Fruit fly (Drosophila melanogaster) whole organism, embryonic: ENCODE data around the gene CG13074.

ENCODE experiments used
- Adf1 ChIP-seq: fragments of 200-800 bp; sonication (Bioruptor generic); IDR thresholded peaks from 2 replicates; pipeline ENCODE4 v1.3.6; 2022; ENCODE audit warnings: missing biosample characterization, missing genetic modification characterization
- CG10209 ChIP-seq: fragments of 200-800 bp; sonication (Bioruptor generic); optimal IDR thresholded peaks from 3 replicates; lab custom pipeline; 2017; ENCODE audit warnings: missing biosample characterization, mild to moderate bottlenecking, missing genetic modification characterization, missing genetic modification reagents
- CG12219 ChIP-seq: fragments of 200-800 bp; sonication (Bioruptor generic); optimal IDR thresholded peaks from 3 replicates; lab custom pipeline; 2018; ENCODE audit warnings: missing biosample characterization, mild to moderate bottlenecking, missing genetic modification characterization
- CG15011 ChIP-seq: fragments of 200-800 bp; sonication (Bioruptor generic); optimal IDR thresholded peaks from 3 replicates; lab custom pipeline; 2018; ENCODE audit warnings: missing biosample characterization, mild to moderate bottlenecking, missing genetic modification characterization
- CG1603 ChIP-seq: fragments of 200-800 bp; sonication (Bioruptor generic); optimal IDR thresholded peaks from 2 replicates; lab custom pipeline; 2019; ENCODE audit warnings: missing biosample characterization, mild to moderate bottlenecking, missing genetic modification characterization, moderate library complexity
- CG17359 ChIP-seq: fragments of 200-800 bp; sonication (Bioruptor generic); optimal IDR thresholded peaks from 3 replicates; lab custom pipeline; 2018; ENCODE audit warnings: missing biosample characterization, mild to moderate bottlenecking, missing genetic modification characterization, moderate library complexity
- CG18599 ChIP-seq: fragments of 200-800 bp; sonication (Bioruptor generic); optimal IDR thresholded peaks from 3 replicates; lab custom pipeline; 2017; ENCODE audit warnings: missing biosample characterization, missing genetic modification characterization, mild to moderate bottlenecking, moderate library complexity, missing genetic modification reagents
- CG2129 ChIP-seq: fragments of 200-800 bp; sonication (Bioruptor generic); IDR thresholded peaks from 2 replicates; pipeline ENCODE4 v1.3.6; 2022; ENCODE audit warnings: missing biosample characterization, missing genetic modification characterization; ENCODE audit not compliant: partially characterized antibody
- CG31365 ChIP-seq: fragments of 200-800 bp; sonication (Bioruptor generic); optimal IDR thresholded peaks from 2 replicates; lab custom pipeline; 2018; ENCODE audit warnings: missing biosample characterization, mild to moderate bottlenecking, missing genetic modification characterization
- CG3847 ChIP-seq: fragments of 200-800 bp; sonication (Bioruptor generic); IDR thresholded peaks from 2 replicates; pipeline ENCODE4 v1.3.6; 2022; ENCODE audit warnings: missing biosample characterization, missing genetic modification characterization
- CG4360 ChIP-seq: fragments of 200-800 bp; sonication (Bioruptor generic); IDR thresholded peaks from 2 replicates; pipeline ENCODE4 v1.3.6; 2022; ENCODE audit warnings: missing biosample characterization, missing genetic modification characterization
- CG6689 ChIP-seq: fragments of 200-800 bp; sonication (Bioruptor generic); IDR thresholded peaks from 2 replicates; pipeline ENCODE4 v1.3.6; 2022; ENCODE audit warnings: missing biosample characterization, missing genetic modification characterization
- CG7271 ChIP-seq: fragments of 200-800 bp; sonication (Bioruptor generic); optimal IDR thresholded peaks from 2 replicates; lab custom pipeline; 2018; ENCODE audit warnings: missing biosample characterization, mild to moderate bottlenecking, missing genetic modification characterization, moderate library complexity
- CG7357 ChIP-seq: fragments of 200-800 bp; sonication (Bioruptor generic); IDR thresholded peaks from 3 replicates; pipeline ENCODE4 v1.3.6; 2022; ENCODE audit warnings: missing biosample characterization, missing genetic modification characterization
- CG7786 ChIP-seq: fragments of 200-800 bp; sonication (Bioruptor generic); optimal IDR thresholded peaks from 2 replicates; lab custom pipeline; 2016; ENCODE audit warnings: missing biosample characterization, missing genetic modification characterization
- CG7839 ChIP-seq: fragments of 200-800 bp; sonication (Bioruptor generic); optimal IDR thresholded peaks from 3 replicates; lab custom pipeline; 2018; ENCODE audit warnings: missing biosample characterization, mild to moderate bottlenecking, missing genetic modification characterization, moderate library complexity
- CG9437 ChIP-seq: fragments of 200-800 bp; sonication (Bioruptor generic); optimal IDR thresholded peaks from 2 replicates; lab custom pipeline; 2018; ENCODE audit warnings: missing biosample characterization, mild to moderate bottlenecking, missing genetic modification characterization
- CG9727 ChIP-seq: fragments of 200-800 bp; sonication (Bioruptor generic); optimal IDR thresholded peaks from 3 replicates; lab custom pipeline; 2017; ENCODE audit warnings: missing biosample characterization, mild to moderate bottlenecking, missing genetic modification characterization
- Deaf1 ChIP-seq: fragments of 200-800 bp; optimal IDR thresholded peaks from 3 replicates; lab custom pipeline; 2019; ENCODE audit warnings: missing biosample characterization, mild to moderate bottlenecking, missing genetic modification characterization, moderate library complexity
- Dek ChIP-seq: fragments of 200-800 bp; sonication (Bioruptor generic); optimal IDR thresholded peaks from 3 replicates; lab custom pipeline; 2019; ENCODE audit warnings: missing biosample characterization, mild to moderate bottlenecking, missing genetic modification characterization, moderate library complexity
- Dip3 ChIP-seq: fragments of 200-800 bp; sonication (Bioruptor generic); optimal IDR thresholded peaks from 3 replicates; lab custom pipeline; 2016; ENCODE audit warnings: missing biosample characterization, missing genetic modification characterization
- Ets65A ChIP-seq: fragments of 200-800 bp; sonication (Bioruptor generic); peaks from one replicate; lab custom pipeline; 2016; ENCODE audit warnings: missing biosample characterization, missing genetic modification characterization
- Fer3 ChIP-seq: fragments of 200-800 bp; sonication (Bioruptor generic); optimal IDR thresholded peaks from 2 replicates; lab custom pipeline; 2018; ENCODE audit warnings: missing biosample characterization, mild to moderate bottlenecking, missing genetic modification characterization, moderate library complexity
- Jarid2 ChIP-seq: fragments of 200-800 bp; sonication (Bioruptor generic); optimal IDR thresholded peaks from 3 replicates; lab custom pipeline; 2017; ENCODE audit warnings: mild to moderate bottlenecking, missing biosample characterization, missing genetic modification reagents, missing genetic modification characterization
- Med ChIP-seq: fragments of 200-800 bp; sonication (Bioruptor generic); peaks from one replicate; lab custom pipeline; 2016; ENCODE audit warnings: missing biosample characterization, missing genetic modification characterization, mild to moderate bottlenecking, inconsistent platforms, moderate library complexity
- Meics ChIP-seq: fragments of 200-800 bp; sonication (Bioruptor generic); optimal IDR thresholded peaks from 2 replicates; lab custom pipeline; 2017; ENCODE audit warnings: missing biosample characterization, mild to moderate bottlenecking, missing genetic modification characterization
- Mrtf ChIP-seq: fragments of 200-800 bp; sonication (Bioruptor generic); IDR thresholded peaks from 3 replicates; pipeline ENCODE4 v1.3.6; 2022; ENCODE audit warnings: missing biosample characterization, missing genetic modification characterization
- Neu2 ChIP-seq: fragments of 200-800 bp; sonication (Bioruptor generic); optimal IDR thresholded peaks from 3 replicates; lab custom pipeline; 2016; ENCODE audit warnings: missing biosample characterization, missing genetic modification characterization, borderline replicate concordance
- Rfx ChIP-seq: fragments of 200-800 bp; sonication (Bioruptor generic); IDR thresholded peaks from 2 replicates; pipeline ENCODE4 v1.3.6; 2022; ENCODE audit warnings: missing biosample characterization, missing genetic modification characterization
- YL-1 ChIP-seq: fragments of 200-800 bp; sonication (Bioruptor generic); optimal IDR thresholded peaks from 3 replicates; lab custom pipeline; 2017; ENCODE audit warnings: missing biosample characterization, mild to moderate bottlenecking, missing genetic modification characterization
- cg ChIP-seq: fragments of 200-800 bp; sonication (Bioruptor generic); optimal IDR thresholded peaks from 3 replicates; lab custom pipeline; 2019; ENCODE audit warnings: missing biosample characterization, mild to moderate bottlenecking, missing genetic modification characterization, moderate library complexity
- chinmo ChIP-seq: fragments of 200-800 bp; sonication (Bioruptor generic); IDR thresholded peaks from 4 replicates; pipeline ENCODE4 v1.3.6; 2022; ENCODE audit warnings: missing biosample characterization, missing genetic modification characterization; ENCODE audit not compliant: partially characterized antibody
- dysf ChIP-seq: fragments of 200-800 bp; sonication (Bioruptor generic); IDR thresholded peaks from 3 replicates; pipeline ENCODE4 v1.3.6; 2022; ENCODE audit warnings: missing biosample characterization, missing genetic modification characterization
- esg ChIP-seq: fragments of 200-800 bp; sonication (Bioruptor generic); conservative IDR thresholded peaks from 2 replicates; pipeline ENCODE4 v1.3.6; 2022; ENCODE audit warnings: missing biosample characterization, missing genetic modification characterization
- exex ChIP-seq: fragments of 200-800 bp; sonication (Bioruptor generic); optimal IDR thresholded peaks from 4 replicates; lab custom pipeline; 2018; ENCODE audit warnings: missing biosample characterization, mild to moderate bottlenecking, missing genetic modification characterization, moderate library complexity
- fd3F ChIP-seq: fragments of 200-800 bp; sonication (Bioruptor generic); optimal IDR thresholded peaks from 2 replicates; lab custom pipeline; 2018; ENCODE audit warnings: missing biosample characterization, mild to moderate bottlenecking, missing genetic modification characterization, moderate library complexity
- fd64A ChIP-seq: fragments of 200-800 bp; sonication (Bioruptor generic); optimal IDR thresholded peaks from 3 replicates; lab custom pipeline; 2018; ENCODE audit warnings: missing biosample characterization, mild to moderate bottlenecking, missing genetic modification characterization
- fd96Cb ChIP-seq: fragments of 200-800 bp; sonication (Bioruptor generic); optimal IDR thresholded peaks from 2 replicates; lab custom pipeline; 2018; ENCODE audit warnings: missing biosample characterization, mild to moderate bottlenecking, missing genetic modification characterization, moderate library complexity
- gro ChIP-seq: fragments of 200-800 bp; sonication (Bioruptor generic); optimal IDR thresholded peaks from 2 replicates; lab custom pipeline; 2016; ENCODE audit warnings: missing biosample characterization, missing genetic modification characterization
- h ChIP-seq: fragments of >200 bp; optimal IDR thresholded peaks from 2 replicates; lab custom pipeline; 2017
- kay ChIP-seq: fragments of 200-800 bp; sonication (Bioruptor generic); optimal IDR thresholded peaks from 2 replicates; lab custom pipeline; 2016; ENCODE audit warnings: missing biosample characterization, missing genetic modification characterization
- lmd ChIP-seq: fragments of 200-800 bp; sonication (Bioruptor generic); IDR thresholded peaks from 2 replicates; pipeline ENCODE4 v1.3.6; 2022; ENCODE audit warnings: missing biosample characterization, missing genetic modification characterization
- mirr ChIP-seq: fragments of 200-800 bp; sonication (Bioruptor generic); optimal IDR thresholded peaks from 3 replicates; lab custom pipeline; 2018; ENCODE audit warnings: missing biosample characterization, mild to moderate bottlenecking, missing genetic modification characterization
- mld ChIP-seq: fragments of 200-800 bp; sonication (Bioruptor generic); IDR thresholded peaks from 3 replicates; pipeline ENCODE4 v1.3.6; 2022; ENCODE audit warnings: missing biosample characterization, missing genetic modification characterization; ENCODE audit not compliant: partially characterized antibody
- nerfin-2 ChIP-seq: fragments of 200-800 bp; sonication (Bioruptor generic); IDR thresholded peaks from 2 replicates; pipeline ENCODE4 v1.3.6; 2022; ENCODE audit warnings: missing biosample characterization, missing genetic modification characterization; ENCODE audit not compliant: partially characterized antibody
- pho ChIP-seq: fragments of 200-800 bp; sonication (Bioruptor generic); optimal IDR thresholded peaks from 2 replicates; lab custom pipeline; 2016; ENCODE audit warnings: missing biosample characterization, missing genetic modification characterization
- seq ChIP-seq: fragments of 200-800 bp; sonication (Bioruptor generic); IDR thresholded peaks from 2 replicates; pipeline ENCODE4 v1.3.6; 2022; ENCODE audit warnings: missing biosample characterization, missing genetic modification characterization
- sr ChIP-seq: fragments of 200-800 bp; sonication (Bioruptor generic); IDR thresholded peaks from 3 replicates; pipeline ENCODE4 v1.3.6; 2022; ENCODE audit warnings: missing biosample characterization, missing genetic modification characterization
- vfl ChIP-seq: fragments of 200-800 bp; sonication (Bioruptor generic); optimal IDR thresholded peaks from 2 replicates; lab custom pipeline; 2016; ENCODE audit warnings: missing biosample characterization, missing genetic modification characterization
- vvl ChIP-seq: fragments of 200-800 bp; sonication (Bioruptor generic); IDR thresholded peaks from 2 replicates; pipeline ENCODE4 v1.3.6; 2022; ENCODE audit warnings: missing biosample characterization, missing genetic modification characterization
- wdn ChIP-seq: fragments of 200-800 bp; sonication (Bioruptor generic); IDR thresholded peaks from 2 replicates; pipeline ENCODE4 v1.3.6; 2022; ENCODE audit warnings: missing biosample characterization, missing genetic modification characterization

CG13074 gene

dm6 chr3L:16146539-16146934 is 49.2 kb upstream of the CG13074 start (continued):
- peak; percentile 19 for TF ChIP-seq CG9437 (GFP tag; lab: Kevin White, UChicago)
- peak; percentile 71 for TF ChIP-seq Fer3 (tag; lab: Kevin White, UChicago)
- no peak for TF ChIP-seq Dip3 (GFP tag; lab: Kevin White, UChicago)
- TF ChIP-seq vvl (GFP tag; lab: Robert Waterston, UW) = no peak
- peak; percentile 64 for TF ChIP-seq CG7839
- no peak for TF ChIP-seq h (lab: Kevin White, UChicago)
- TF ChIP-seq esg (GFP tag; lab: Robert Waterston, UW) = 0 out of 2 replicates have a peak, but pooled peaks have one; percentile 8
- TF ChIP-seq CG3847 = 0 out of 2 replicates have a peak, but pooled peaks have one; percentile 26
- peak; percentile 55; the same call in 1 of the 2 replicates for TF ChIP-seq lmd (GFP tag; lab: Robert Waterston, UW)
- TF ChIP-seq CG10209 (GFP tag; lab: Kevin White, UChicago) = peak; percentile 29
- TF ChIP-seq dysf (GFP tag; lab: Robert Waterston, UW) = peak; percentile 70; the same call in 2 of the 3 replicates
- no peak for TF ChIP-seq nerfin-2
- TF ChIP-seq Deaf1 = peak; percentile 1
- TF ChIP-seq Rfx (GFP tag; lab: Robert Waterston, UW) = peak; percentile 69; the same call in 1 of the 2 replicates
- TF ChIP-seq CG7786 (GFP tag; lab: Kevin White, UChicago) = no peak
- TF ChIP-seq CG18599 (GFP tag; lab: Kevin White, UChicago) = peak; percentile 31
- no peak for TF ChIP-seq fd64A (GFP tag; lab: Kevin White, UChicago)
- TF ChIP-seq CG2129 = no peak
- TF ChIP-seq CG12219 (GFP tag; lab: Kevin White, UChicago) = no peak
- TF ChIP-seq fd96Cb (tag; lab: Kevin White, UChicago) = no peak
- TF ChIP-seq CG15011 (GFP tag; lab: Kevin White, UChicago) = no peak
- no peak for TF ChIP-seq Mrtf
- TF ChIP-seq Meics (GFP tag; lab: Kevin White, UChicago) = peak; percentile 58
- no peak for TF ChIP-seq vfl (GFP tag; lab: Kevin White, UChicago)
- TF ChIP-seq gro (GFP tag; lab: Kevin White, UChicago) = no peak
- TF ChIP-seq Dek (tag; lab: Kevin White, UChicago) = peak; percentile 55
- TF ChIP-seq CG4360 (GFP tag; lab: Robert Waterston, UW) = no peak
- TF ChIP-seq fd3F (GFP tag; lab: Kevin White, UChicago) = peak; percentile 54
- TF ChIP-seq pho = peak; percentile 5
- TF ChIP-seq CG7357 (GFP tag; lab: Robert Waterston, UW) = 0 out of 3 replicates have a peak, but pooled peaks have one; percentile 17
- TF ChIP-seq wdn (GFP tag; lab: Robert Waterston, UW) = no peak
- peak; percentile 50 for TF ChIP-seq CG9727
- no peak for TF ChIP-seq Jarid2 (GFP tag; lab: Kevin White, UChicago)
- peak; percentile 3 for TF ChIP-seq kay (GFP tag; lab: Kevin White, UChicago)
- peak; percentile 83 for TF ChIP-seq Ets65A (GFP tag; lab: Kevin White, UChicago)
- TF ChIP-seq Neu2 (GFP tag; lab: Kevin White, UChicago) = no peak
- TF ChIP-seq CG1603 (tag; lab: Kevin White, UChicago) = no peak
- TF ChIP-seq YL-1 (GFP tag; lab: Kevin White, UChicago) = no peak
- TF ChIP-seq, all 482 proteins: peak for 109

DNA sequence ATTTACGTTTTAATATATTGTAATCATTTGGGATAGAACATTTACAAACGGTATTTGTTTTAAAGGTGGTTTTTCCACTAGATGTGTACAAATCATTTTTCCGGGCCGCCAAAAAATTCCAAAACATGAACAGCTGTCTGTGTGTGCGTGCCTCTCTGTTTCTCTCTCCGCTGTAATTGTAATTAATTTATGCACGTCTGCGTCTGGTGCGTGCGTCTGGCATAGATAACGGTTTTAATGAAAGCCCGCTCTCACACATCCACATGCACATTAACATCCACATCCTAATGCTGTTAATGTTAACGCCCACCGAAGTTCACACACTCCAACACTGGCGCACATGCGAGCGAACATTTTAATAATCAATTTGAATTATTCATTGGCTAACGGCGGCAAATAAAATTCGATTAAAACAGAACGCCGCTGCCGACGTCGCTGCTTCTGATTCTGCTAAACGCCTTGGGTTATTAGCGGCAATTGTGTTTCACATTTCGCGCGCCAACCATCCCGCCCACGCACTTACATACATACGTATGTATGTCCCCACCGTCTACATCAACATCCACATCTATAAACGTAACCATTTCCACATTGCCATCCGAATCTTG is 48.7 kb upstream of the CG13074 start:
- TF ChIP-seq cg = peak; percentile 40
- TF ChIP-seq CG7271 (tag; lab: Kevin White, UChicago) = no peak
- peak; percentile 60 for TF ChIP-seq exex (tag; lab: Kevin White, UChicago)
- TF ChIP-seq mld (GFP tag; lab: Robert Waterston, UW) = no peak
- peak; percentile 84; the same call in 2 of the 4 replicates for TF ChIP-seq chinmo (GFP tag; lab: Robert Waterston, UW)
- TF ChIP-seq CG6689 = 0 out of 2 replicates have a peak, but pooled peaks have one; percentile 7
- TF ChIP-seq Med (GFP tag; lab: Kevin White, UChicago) = peak; percentile 69
- TF ChIP-seq vvl (GFP tag; lab: Robert Waterston, UW) = peak; percentile 71
- TF ChIP-seq mirr (GFP tag; lab: Kevin White, UChicago) = peak; percentile 1
- no peak for TF ChIP-seq CG17359 (tag; lab: Kevin White, UChicago)
- peak; percentile 79 for TF ChIP-seq sr
- 0 out of 2 replicates have a peak, but pooled peaks have one; percentile 9 for TF ChIP-seq seq (GFP tag; lab: Robert Waterston, UW)
- no peak for TF ChIP-seq CG31365 (tag; lab: Kevin White, UChicago)
- peak; percentile 82 for TF ChIP-seq Adf1
